Worm (Caenorhabditis elegans): ENCODE results near the gene H14E04.2.

H14E04.2 gene

ce11 chrIII:2401126-2402123, 25.4 kb downstream of the H14E04.2 start, which contains the start of the genes cic-1 and strm-1 (continued):
- no peak for TF ChIP-seq Y67H2A.10 (GFP tag; conservative IDR thresholded peaks at IDR 0.05)
- no peak for TF ChIP-seq nhr-179 (tag; optimal IDR thresholded peaks at IDR 0.05)
- TF ChIP-seq let-526 (GFP tag; IDR thresholded peaks at IDR 0.05), result no peak
- no peak for TF ChIP-seq sea-2 (GFP tag; IDR thresholded peaks at IDR 0.05)
- no peak for TF ChIP-seq sptf-2 (GFP tag; optimal IDR thresholded peaks at IDR 0.05)
- TF ChIP-seq snpc-4 (GFP tag; optimal IDR thresholded peaks at IDR 0.05), result no peak
- TF ChIP-seq snpc-4 (tag; optimal IDR thresholded peaks at IDR 0.05), result no peak
- peak; percentile 17 for TF ChIP-seq F23B12.7 (tag; optimal IDR thresholded peaks at IDR 0.05; ENCODE audit: insufficient read depth)
- TF ChIP-seq ceh-79 (tag; optimal IDR thresholded peaks at IDR 0.05), result no peak
- no peak for TF ChIP-seq T07F8.4 (tag; optimal IDR thresholded peaks at IDR 0.05)
- TF ChIP-seq ztf-25 (GFP tag; IDR thresholded peaks at IDR 0.05), result no peak
- TF ChIP-seq nhr-27 (tag; optimal IDR thresholded peaks at IDR 0.05), result no peak
- TF ChIP-seq dpff-1 (tag; optimal IDR thresholded peaks at IDR 0.05), result no peak
- no peak for TF ChIP-seq hlh-26 (GFP tag; conservative IDR thresholded peaks at IDR 0.05)
- TF ChIP-seq dpl-1 (GFP tag; optimal IDR thresholded peaks at IDR 0.05), result peak; percentile 52
- TF ChIP-seq tbp1 (GFP tag; optimal IDR thresholded peaks at IDR 0.05), result no peak
- TF ChIP-seq hrde-1 (tag; optimal IDR thresholded peaks at IDR 0.05; ENCODE audit: borderline replicate concordance), result no peak
- no peak for TF ChIP-seq zim-3 (tag; optimal IDR thresholded peaks at IDR 0.05)
- TF ChIP-seq mcd-1 (GFP tag; IDR thresholded peaks at IDR 0.05), result 0 out of 2 replicates have a peak, but pooled peaks have one; percentile 17
- no peak for TF ChIP-seq tbx-9 (tag; optimal IDR thresholded peaks at IDR 0.05; ENCODE audit: borderline replicate concordance)
- no peak for TF ChIP-seq ztf-18 (tag; optimal IDR thresholded peaks at IDR 0.05)
- TF ChIP-seq lin-26 (GFP tag; IDR thresholded peaks at IDR 0.05), result no peak
- TF ChIP-seq ZK185.1 (tag; optimal IDR thresholded peaks at IDR 0.05; ENCODE audit: poor library complexity, severe bottlenecking), result no peak
- TF ChIP-seq ama-1 (optimal IDR thresholded peaks at IDR 0.05), result no peak
- TF ChIP-seq ama-1 (GFP tag; optimal IDR thresholded peaks at IDR 0.05), result no peak
- no peak for TF ChIP-seq cebp-2 (GFP tag; IDR thresholded peaks at IDR 0.05)
- TF ChIP-seq F22D6.2 (tag; optimal IDR thresholded peaks at IDR 0.05), result no peak
- no peak for TF ChIP-seq attf-6 (GFP tag; IDR thresholded peaks at IDR 0.05)
- no peak for TF ChIP-seq let-607 (tag; optimal IDR thresholded peaks at IDR 0.05)
- TF ChIP-seq attf-5 (GFP tag; optimal IDR thresholded peaks at IDR 0.05), result peak; percentile 33
- TF ChIP-seq ekl-4 (GFP tag; IDR thresholded peaks at IDR 0.05), result no peak
- no peak for TF ChIP-seq ceh-58 (GFP tag; IDR thresholded peaks at IDR 0.05)
- no peak for TF ChIP-seq Y53F4B.3 (GFP tag; IDR thresholded peaks at IDR 0.05)
- no peak for TF ChIP-seq unc-130 (GFP tag; optimal IDR thresholded peaks at IDR 0.05)
- no peak for TF ChIP-seq unc-62 (GFP tag; optimal IDR thresholded peaks at IDR 0.05)
- TF ChIP-seq F33H1.4 (GFP tag; IDR thresholded peaks at IDR 0.05), result peak; percentile 35; the same call in 1 of the 2 replicates

ce11 chrIII:2410925-2411450, 35.0 kb downstream of the H14E04.2 start, which contains the start of gene mrpl-30:
mrpl-30 (minus strand) TSS chrIII:2410975.
- TF ChIP-seq him-1 (tag; optimal IDR thresholded peaks at IDR 0.05) (no peak), egrh-3 (GFP tag; IDR thresholded peaks at IDR 0.05) (no peak), ztf-25 (GFP tag; IDR thresholded peaks at IDR 0.05) (no peak), F10E7.11 (tag; optimal IDR thresholded peaks at IDR 0.05) (no peak)
